Worm (Caenorhabditis elegans) whole organism, late embryonic: Measurements from ENCODE around the gene amph-1.

Experiments used
- F13H6.1 ChIP-seq: sonication (generic microtip); optimal IDR thresholded peaks from 2 replicates; lab custom pipeline; 2016; ENCODE audit warnings: missing genetic modification characterization, missing compliant biosample characterization
- K02D7.2 ChIP-seq: sonication (generic microtip); optimal IDR thresholded peaks from 2 replicates; lab custom pipeline; 2017; ENCODE audit warnings: mild to moderate bottlenecking, missing genetic modification characterization, missing compliant biosample characterization
- T23F11.4 ChIP-seq: fragments of 200-800 bp; sonication (Bioruptor generic); optimal IDR thresholded peaks from 2 replicates; lab custom pipeline; 2018; ENCODE audit warnings: mild to moderate bottlenecking, missing genetic modification characterization, missing compliant biosample characterization
- Y22D7AL.16 ChIP-seq: sonication (generic microtip); optimal IDR thresholded peaks from 2 replicates; lab custom pipeline; 2016; ENCODE audit warnings: missing genetic modification characterization, missing compliant biosample characterization
- ceh-14 ChIP-seq: sonication (generic microtip); optimal IDR thresholded peaks from 2 replicates; lab custom pipeline; 2016; ENCODE audit warnings: missing genotype, missing genetic modification characterization, missing compliant biosample characterization
- ceh-18 ChIP-seq: sonication (generic microtip); optimal IDR thresholded peaks from 2 replicates; lab custom pipeline; 2016; ENCODE audit warnings: missing genetic modification characterization, missing compliant biosample characterization
- ceh-19 ChIP-seq: fragments of 200-800 bp; sonication (Bioruptor generic); optimal IDR thresholded peaks from 2 replicates; lab custom pipeline; 2018; ENCODE audit warnings: mild to moderate bottlenecking, missing genetic modification characterization, missing compliant biosample characterization
- ceh-24 ChIP-seq: sonication (generic microtip); optimal IDR thresholded peaks from 2 replicates; lab custom pipeline; 2016; ENCODE audit warnings: mild to moderate bottlenecking, missing genetic modification characterization, missing compliant biosample characterization
- ceh-30 ChIP-seq: fragments of 150-350 bp; optimal IDR thresholded peaks from 2 replicates; lab custom pipeline; 2014; ENCODE audit warnings: missing biosample characterization, missing genetic modification characterization
- ceh-31 ChIP-seq: sonication (generic microtip); optimal IDR thresholded peaks from 2 replicates; lab custom pipeline; 2016; ENCODE audit warnings: missing genetic modification characterization, missing compliant biosample characterization
- ceh-34 ChIP-seq: sonication (generic microtip); optimal IDR thresholded peaks from 2 replicates; lab custom pipeline; 2016; ENCODE audit warnings: mild to moderate bottlenecking, missing genetic modification characterization, missing compliant biosample characterization
- ceh-45 ChIP-seq: fragments of 200-800 bp; sonication (Bioruptor generic); IDR thresholded peaks from 2 replicates; pipeline ENCODE4 v1.3.6; 2022; ENCODE audit warnings: missing genetic modification reagents, missing genetic modification characterization, missing compliant biosample characterization
- ceh-48 ChIP-seq: sonication (generic microtip); optimal IDR thresholded peaks from 2 replicates; lab custom pipeline; 2016; ENCODE audit warnings: missing genetic modification characterization, inconsistent platforms, missing compliant biosample characterization
- ceh-6 ChIP-seq: fragments of 200-800 bp; sonication (Bioruptor generic); optimal IDR thresholded peaks from 2 replicates; lab custom pipeline; 2018; ENCODE audit warnings: mild to moderate bottlenecking, missing genetic modification characterization, missing compliant biosample characterization
- ceh-9 ChIP-seq: sonication (generic microtip); optimal IDR thresholded peaks from 2 replicates; lab custom pipeline; 2016; ENCODE audit warnings: mild to moderate bottlenecking, missing genetic modification characterization, inconsistent platforms, missing compliant biosample characterization
- dve-1 ChIP-seq: sonication (generic microtip); optimal IDR thresholded peaks from 2 replicates; lab custom pipeline; 2017; ENCODE audit warnings: antibody characterized with exemption, mild to moderate bottlenecking, missing genetic modification characterization, missing compliant biosample characterization
- elt-2 ChIP-seq: sonication (generic microtip); optimal IDR thresholded peaks from 2 replicates; lab custom pipeline; 2016; ENCODE audit warnings: missing genetic modification reagents, missing genetic modification characterization, missing compliant biosample characterization
- elt-4 ChIP-seq: sonication (generic microtip); optimal IDR thresholded peaks from 2 replicates; lab custom pipeline; 2016; ENCODE audit warnings: missing genetic modification characterization, missing compliant biosample characterization
- ets-4 ChIP-seq: sonication (generic microtip); optimal IDR thresholded peaks from 2 replicates; lab custom pipeline; 2016; ENCODE audit warnings: missing genetic modification characterization, missing compliant biosample characterization
- fkh-6 ChIP-seq: sonication (generic microtip); optimal IDR thresholded peaks from 2 replicates; lab custom pipeline; 2016; ENCODE audit warnings: missing genetic modification characterization, missing compliant biosample characterization
- gmeb-2 ChIP-seq: sonication (generic microtip); optimal IDR thresholded peaks from 2 replicates; lab custom pipeline; 2016; ENCODE audit warnings: missing genetic modification characterization, inconsistent platforms, missing compliant biosample characterization
- hlh-30 ChIP-seq: sonication (generic microtip); optimal IDR thresholded peaks from 2 replicates; lab custom pipeline; 2017; ENCODE audit warnings: antibody characterized with exemption, missing genetic modification characterization, missing compliant biosample characterization; ENCODE audit not compliant: insufficient read depth
- hlh-6 ChIP-seq: sonication (generic microtip); optimal IDR thresholded peaks from 2 replicates; lab custom pipeline; 2016; ENCODE audit warnings: missing genotype, missing genetic modification characterization, missing compliant biosample characterization
- lim-6 ChIP-seq: sonication (generic microtip); optimal IDR thresholded peaks from 2 replicates; lab custom pipeline; 2016; ENCODE audit warnings: missing genetic modification characterization, missing compliant biosample characterization
- mec-3 ChIP-seq: sonication (generic microtip); optimal IDR thresholded peaks from 2 replicates; lab custom pipeline; 2016; ENCODE audit warnings: borderline replicate concordance, missing genetic modification characterization, missing compliant biosample characterization
- nfya-1 ChIP-seq: sonication (generic microtip); optimal IDR thresholded peaks from 2 replicates; lab custom pipeline; 2017; ENCODE audit warnings: missing genetic modification characterization, mild to moderate bottlenecking, missing compliant biosample characterization, antibody characterized with exemption, moderate library complexity
- pag-3 ChIP-seq: sonication (generic microtip); optimal IDR thresholded peaks from 2 replicates; lab custom pipeline; 2016; ENCODE audit warnings: missing compliant biosample characterization, missing genetic modification characterization, borderline replicate concordance
- pha-4 ChIP-seq: fragments of 150-350 bp; optimal IDR thresholded peaks from 2 replicates; lab custom pipeline; 2018; ENCODE audit warnings: missing biosample characterization, missing genetic modification reagents, missing genetic modification characterization
- ref-2 ChIP-seq: sonication (generic microtip); optimal IDR thresholded peaks from 2 replicates; lab custom pipeline; 2016; ENCODE audit warnings: missing genetic modification characterization, missing compliant biosample characterization
- tbx-2 ChIP-seq: sonication (generic microtip); optimal IDR thresholded peaks from 2 replicates; lab custom pipeline; 2016; ENCODE audit warnings: missing genetic modification characterization, missing compliant biosample characterization
- tbx-7 ChIP-seq: sonication (generic microtip); optimal IDR thresholded peaks from 2 replicates; lab custom pipeline; 2016; ENCODE audit warnings: missing genotype, missing genetic modification characterization, missing compliant biosample characterization
- ttx-3 ChIP-seq: sonication (generic microtip); optimal IDR thresholded peaks from 2 replicates; lab custom pipeline; 2016; ENCODE audit warnings: missing genetic modification reagents, missing genetic modification characterization, missing compliant biosample characterization
- unc-42 ChIP-seq: sonication (generic microtip); optimal IDR thresholded peaks from 2 replicates; lab custom pipeline; 2016; ENCODE audit warnings: missing genotype, missing genetic modification characterization, missing compliant biosample characterization
- unc-55 ChIP-seq: sonication (generic microtip); optimal IDR thresholded peaks from 2 replicates; lab custom pipeline; 2017; ENCODE audit warnings: missing biosample characterization, missing genetic modification reagents, missing genetic modification characterization
- unc-86 ChIP-seq: sonication (generic microtip); optimal IDR thresholded peaks from 2 replicates; lab custom pipeline; 2016; ENCODE audit warnings: missing genetic modification characterization, missing compliant biosample characterization

The amph-1 gene

ce11 chrIV:9671001-9671652 is 23.5 kb upstream of the amph-1 start (continued):
- no peak for TF ChIP-seq ceh-31
- TF ChIP-seq lim-6 = no peak
- TF ChIP-seq ceh-9 (tag; lab: Kevin White, UChicago) = no peak
- TF ChIP-seq unc-55 = no peak
- TF ChIP-seq elt-2 (tag; lab: Kevin White, UChicago) = no peak
- no peak for TF ChIP-seq ref-2 (tag; lab: Kevin White, UChicago)
- no peak for TF ChIP-seq ceh-30
- TF ChIP-seq Y22D7AL.16 (tag; lab: Kevin White, UChicago) = no peak

ce11 chrIV:9669969-9670368 is 22.3 kb upstream of the amph-1 start:
- no peak for TF ChIP-seq ttx-3
- TF ChIP-seq hlh-30 = peak; percentile 72
- no peak for TF ChIP-seq tbx-7 (tag; lab: Kevin White, UChicago)
- no peak for TF ChIP-seq ceh-14 (tag; lab: Kevin White, UChicago)

ce11 chrIV:9668103-9668672 is 20.5 kb upstream of the amph-1 start:
- TF ChIP-seq ttx-3 (no peak), ceh-45 (GFP tag; lab: Robert Waterston, UW) (no peak), hlh-30 (peak; percentile 7)

- TF ChIP-seq Y22D7AL.16 (tag; lab: Kevin White, UChicago) (no peak), ceh-34 (peak; percentile 38), pag-3 (tag; lab: Kevin White, UChicago) (no peak), tbx-2 (tag; lab: Kevin White, UChicago) (peak; percentile 45), ceh-19 (no peak), F13H6.1 (no peak), fkh-6 (no peak), ceh-30 (peak; percentile 8), nfya-1 (tag; lab: Kevin White, UChicago) (peak; percentile 25), ceh-14 (tag; lab: Kevin White, UChicago) (no peak), unc-86 (tag; lab: Kevin White, UChicago) (no peak), ceh-6 (GFP tag; lab: Kevin White, UChicago) (no peak), elt-2 (tag; lab: Kevin White, UChicago) (peak; percentile 19)
Measured at ce11 chrIV:9667084-9667483, 19.4 kb upstream of the amph-1 start.

ce11 chrIV:9659999-9660398 is 12.3 kb upstream of the amph-1 start:
- TF ChIP-seq ceh-19 (no peak), unc-42 (tag; lab: Kevin White, UChicago) (peak; percentile 82), pha-4 (tag; lab: Kevin White, UChicago) (no peak)

- no peak for TF ChIP-seq dve-1 (tag; lab: Kevin White, UChicago)
- no peak for TF ChIP-seq ceh-34
- no peak for TF ChIP-seq mec-3
- TF ChIP-seq elt-4 = no peak
- TF ChIP-seq nfya-1 (tag; lab: Kevin White, UChicago) = no peak
- no peak for TF ChIP-seq ceh-24
- TF ChIP-seq gmeb-2 (tag; lab: Kevin White, UChicago) = no peak
- no peak for TF ChIP-seq ceh-31
- no peak for TF ChIP-seq tbx-7 (tag; lab: Kevin White, UChicago)
- no peak for TF ChIP-seq Y22D7AL.16 (tag; lab: Kevin White, UChicago)
- TF ChIP-seq ceh-30 = no peak
- TF ChIP-seq K02D7.2 (tag; lab: Kevin White, UChicago) = no peak
- no peak for TF ChIP-seq ets-4 (tag; lab: Kevin White, UChicago)
- TF ChIP-seq ceh-18 (tag; lab: Kevin White, UChicago) = no peak
- TF ChIP-seq ceh-45 (GFP tag; lab: Robert Waterston, UW) = no peak
- no peak for TF ChIP-seq hlh-6 (tag; lab: Kevin White, UChicago)
- TF ChIP-seq T23F11.4 (GFP tag; lab: Kevin White, UChicago) = no peak
- TF ChIP-seq ceh-48 (tag; lab: Kevin White, UChicago) = no peak
- TF ChIP-seq F13H6.1 = no peak
- TF ChIP-seq, all 69 proteins: peak for 0
Measured at ce11 chrIV:9657753-9658152, 10.1 kb upstream of the amph-1 start, which contains the start of gene acc-1. Gene acc-1 (plus strand): TSS chrIV:9658053.
